Worm (Caenorhabditis elegans): ENCODE results near the gene C23H5.12.

ce11 chrIV:2175291-2175690 is 42.0 kb downstream of the C23H5.12 start, which contains the start of gene C54E4.1:
- TF ChIP-seq lin-39 (tag; optimal IDR thresholded peaks at IDR 0.05) (no peak), nhr-23 (tag; optimal IDR thresholded peaks at IDR 0.05) (no peak), mdl-1 (tag; optimal IDR thresholded peaks at IDR 0.05) (no peak), ceh-16 (tag; optimal IDR thresholded peaks at IDR 0.05) (no peak), nhr-237 (tag; optimal IDR thresholded peaks at IDR 0.05) (no peak), ztf-11 (tag; optimal IDR thresholded peaks at IDR 0.05) (no peak), R02D3.7 (tag; optimal IDR thresholded peaks at IDR 0.05) (no peak)
